Fruit fly (Drosophila melanogaster) S2 (cell line): Measurements from ENCODE around the gene CG2200.

Experiments used
- CG8478 ChIP-seq: fragments of >200 bp; optimal IDR thresholded peaks from 2 replicates; lab custom pipeline; 2018
- CTCF ChIP-seq, 2 experiments: fragments of >200 bp; optimal IDR thresholded peaks; 2 replicates each; lab custom pipeline; 2018

Gene CG2200

dm6 chrX:13136939-13137697 lies 43.0 kb downstream of the CG2200 start:
- TF ChIP-seq CTCF (optimal IDR thresholded peaks at IDR 0.05; lab: Kevin White, UChicago) (no peak), CG8478 (lab: Kevin White, UChicago) (no peak)

dm6 chrX:13138887-13139286 lies 44.8 kb downstream of the CG2200 start, which contains the start of gene CG32645:
Gene CG32645, plus strand, starts transcription at chrX:13139199.
- TF ChIP-seq CTCF (optimal IDR thresholded peaks at IDR 0.05; lab: Kevin White, UChicago) (no peak), CG8478 (lab: Kevin White, UChicago) (no peak)

- TF ChIP-seq CTCF (optimal IDR thresholded peaks at IDR 0.05; lab: Kevin White, UChicago) (no peak), CG8478 (lab: Kevin White, UChicago) (no peak)
Observed at dm6 chrX:13143100-13143499, 49.0 kb downstream of the CG2200 start.
